Worm (Caenorhabditis elegans): ENCODE results near the gene srw-129.

DNA sequence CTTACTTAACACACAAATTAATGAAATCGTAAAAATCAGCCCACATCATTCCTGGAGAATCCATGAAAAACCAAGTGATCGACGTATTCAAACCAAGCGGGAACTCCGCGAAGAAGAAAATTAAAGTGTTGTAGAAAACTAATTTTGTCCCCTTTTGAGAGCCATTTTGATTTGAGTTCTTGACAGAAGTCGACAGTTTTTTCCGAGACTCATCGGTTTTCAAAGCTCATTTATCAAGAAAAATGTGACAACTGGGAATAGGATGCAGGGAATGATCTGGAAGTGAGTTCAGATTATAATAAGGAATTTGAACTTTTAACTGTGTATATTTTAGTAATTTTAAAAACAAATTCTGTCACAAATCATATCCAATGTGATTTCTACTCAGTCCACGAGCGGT is 39.6 kb downstream of the srw-129 start, which contains the start of gene srw-135:
- no peak for TF ChIP-seq pha-4 (GFP tag; IDR thresholded peaks at IDR 0.05)
- TF ChIP-seq pha-4 (tag; optimal IDR thresholded peaks at IDR 0.05) = no peak
- no peak for TF ChIP-seq nhr-6 (tag; optimal IDR thresholded peaks at IDR 0.05)
- no peak for TF ChIP-seq nhr-77 (tag; optimal IDR thresholded peaks at IDR 0.05)
- no peak for TF ChIP-seq nhr-25 (tag; optimal IDR thresholded peaks at IDR 0.05; ENCODE audit: borderline replicate concordance, insufficient read depth)
- TF ChIP-seq nhr-28 (tag; optimal IDR thresholded peaks at IDR 0.05) = no peak
- no peak for TF ChIP-seq ceh-62 (tag; optimal IDR thresholded peaks at IDR 0.05)
- no peak for TF ChIP-seq ztf-11 (tag; optimal IDR thresholded peaks at IDR 0.05)
- no peak for TF ChIP-seq hif-1 (tag; optimal IDR thresholded peaks at IDR 0.05)
- peak; percentile 44 for TF ChIP-seq aha-1 (tag)
- no peak for TF ChIP-seq R02D3.7 (tag; optimal IDR thresholded peaks at IDR 0.05)
- TF ChIP-seq zag-1 (tag; optimal IDR thresholded peaks at IDR 0.05) = no peak
- no peak for TF ChIP-seq unc-130 (GFP tag; optimal IDR thresholded peaks at IDR 0.05)

Data from whole organism, L4 larva.